Fruit fly (Drosophila melanogaster): Measurements from ENCODE around the gene CG10749.

CG10749 gene

DNA sequence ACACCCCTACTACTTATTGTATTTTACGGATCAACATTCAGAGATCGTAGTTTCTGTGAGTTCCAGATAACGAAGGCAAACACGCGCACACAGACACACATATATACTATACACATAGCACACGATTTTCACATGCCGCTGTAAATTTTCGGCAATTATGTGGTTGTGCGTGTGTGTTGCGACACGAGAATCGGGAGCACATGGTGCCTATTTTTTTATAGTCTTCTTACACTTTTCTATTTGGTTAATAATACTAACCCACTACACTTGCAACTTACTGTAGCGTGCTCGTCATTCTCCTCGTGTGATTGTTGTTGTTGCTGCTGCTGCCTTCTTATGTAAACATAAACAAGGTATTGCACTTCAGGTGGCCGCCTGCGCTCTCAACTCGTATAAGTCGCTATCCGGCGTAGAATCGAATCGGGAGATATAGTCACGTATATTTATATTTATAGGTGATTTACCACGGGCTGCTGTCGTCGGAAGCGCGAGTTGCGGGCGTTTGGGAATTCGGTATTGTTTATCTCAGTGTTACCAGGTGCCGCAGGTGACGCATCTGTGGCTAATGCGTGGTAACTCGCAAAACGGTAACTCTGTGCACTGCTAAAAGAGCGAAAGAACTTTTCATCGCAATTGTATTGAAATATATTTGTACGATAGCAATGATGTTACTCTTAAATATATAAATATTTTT lies 50.0 kb downstream of the CG10749 start, which contains the start of gene Adk2 (continued):
- TF ChIP-seq CG9932 (GFP tag; IDR thresholded peaks at IDR 0.05) (peak; percentile 76), prd (optimal IDR thresholded peaks at IDR 0.05) (no peak), prd (GFP tag; IDR thresholded peaks at IDR 0.05) (peak; percentile 67), E2f2 (GFP tag; IDR thresholded peaks at IDR 0.05) (peak; percentile 20; the same call in 1 of the 2 replicates), CG7372 (GFP tag; IDR thresholded peaks at IDR 0.05) (peak; percentile 8; the same call in 1 of the 2 replicates), ci (GFP tag; IDR thresholded peaks at IDR 0.05) (peak; percentile 71), pb (GFP tag; optimal IDR thresholded peaks at IDR 0.05) (no peak), ash1 (GFP tag; optimal IDR thresholded peaks at IDR 0.05) (no peak), Lhr (GFP tag; optimal IDR thresholded peaks at IDR 0.05) (peak; percentile 31), Ets65A (GFP tag) (peak; percentile 45), B-H1 (GFP tag; IDR thresholded peaks at IDR 0.05) (peak; percentile 20; the same call in 2 of the 3 replicates), Six4 (GFP tag; optimal IDR thresholded peaks at IDR 0.05) (no peak), ken (GFP tag; IDR thresholded peaks at IDR 0.05) (0 out of 3 replicates have a peak, but pooled peaks have one; percentile 39), CG17912 (GFP tag; optimal IDR thresholded peaks at IDR 0.05) (no peak), CG11247 (GFP tag; IDR thresholded peaks at IDR 0.05) (peak; percentile 60), ara (GFP tag; IDR thresholded peaks at IDR 0.05) (0 out of 2 replicates have a peak, but pooled peaks have one; percentile 17), sna (GFP tag; IDR thresholded peaks at IDR 0.05; ENCODE audit: partially characterized antibody) (peak; percentile 23; the same call in 1 of the 2 replicates), ase (GFP tag; IDR thresholded peaks at IDR 0.05) (0 out of 3 replicates have a peak, but pooled peaks have one; percentile 25), Dip2 (GFP tag; IDR thresholded peaks at IDR 0.05) (no peak), fd96Cb (tag; optimal IDR thresholded peaks at IDR 0.05) (no peak), so (GFP tag; IDR thresholded peaks at IDR 0.05) (0 out of 3 replicates have a peak, but pooled peaks have one; percentile 34), MBD-R2 (GFP tag; IDR thresholded peaks at IDR 0.05) (peak; percentile 52; the same call in 1 of the 2 replicates), jing (GFP tag; optimal IDR thresholded peaks at IDR 0.05) (no peak), chif (GFP tag; optimal IDR thresholded peaks at IDR 0.05) (no peak), CG31224 (GFP tag; IDR thresholded peaks at IDR 0.05) (peak; percentile 26; the same call in 1 of the 2 replicates), CG11504 (tag; optimal IDR thresholded peaks at IDR 0.05) (peak; percentile 22), Ptx1 (GFP tag; IDR thresholded peaks at IDR 0.05) (peak; percentile 71), gcm (GFP tag; optimal IDR thresholded peaks at IDR 0.05) (peak; percentile 18), toy (GFP tag; IDR thresholded peaks at IDR 0.05) (no peak; the same call in 1 of the 2 replicates), maf-S (GFP tag; optimal IDR thresholded peaks at IDR 0.05) (no peak), scrt (GFP tag; optimal IDR thresholded peaks at IDR 0.05) (peak; percentile 10), ro (GFP tag; IDR thresholded peaks at IDR 0.05) (0 out of 2 replicates have a peak, but pooled peaks have one; percentile 27), NFAT (GFP tag; IDR thresholded peaks at IDR 0.05) (peak; percentile 80), CG12769 (tag; optimal IDR thresholded peaks at IDR 0.05) (peak; percentile 48), gsb (GFP tag; IDR thresholded peaks at IDR 0.05) (peak; percentile 40; the same call in 1 of the 2 replicates), nerfin-1 (tag; optimal IDR thresholded peaks at IDR 0.05) (peak; percentile 74), HLH54F (GFP tag; optimal IDR thresholded peaks at IDR 0.05) (peak; percentile 23), MTF-1 (GFP tag; optimal IDR thresholded peaks at IDR 0.05; ENCODE audit: borderline replicate concordance) (peak; percentile 2), CG11695 (GFP tag; IDR thresholded peaks at IDR 0.05) (0 out of 3 replicates have a peak, but pooled peaks have one; percentile 14), sens (GFP tag) (peak; percentile 73), CG14860 (GFP tag; IDR thresholded peaks at IDR 0.05; ENCODE audit: partially characterized antibody) (no peak), CG18011 (GFP tag; optimal IDR thresholded peaks at IDR 0.05) (no peak), stwl (tag; optimal IDR thresholded peaks at IDR 0.05) (peak; percentile 27)
